Fruit fly (Drosophila melanogaster): ENCODE measurements around the gene RpS4.
A peak's percentile ranks its signal among the peaks of the same experiment; 100 is the strongest.

The RpS4 gene

DNA sequence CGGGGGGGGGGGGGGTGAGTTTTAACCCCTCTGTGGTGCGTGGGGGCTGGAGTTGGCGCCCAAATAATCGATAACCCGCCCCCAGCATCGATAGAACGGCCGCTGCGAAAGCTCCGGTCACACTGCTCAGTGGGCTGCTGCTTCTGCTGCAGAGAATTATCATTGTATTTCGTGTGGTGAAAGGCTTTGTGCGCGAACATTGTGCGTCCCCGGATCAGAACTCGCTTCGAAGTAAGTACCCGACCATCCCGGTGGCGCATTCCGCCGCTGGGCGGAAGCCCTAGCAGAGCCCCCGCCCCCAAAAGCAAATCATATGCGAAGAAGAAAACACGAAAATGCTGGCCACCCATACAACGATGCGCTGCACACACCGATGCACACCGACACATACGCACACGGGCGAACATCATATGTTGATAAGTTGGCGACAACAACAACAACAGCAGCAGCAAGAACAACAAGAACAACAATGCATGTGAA, 2.8 kb downstream of the RpS4 start, which contains the start of gene Syx13 (continued):
- TF ChIP-seq ems (GFP tag; optimal IDR thresholded peaks at IDR 0.05): no peak
- peak; percentile 72 for TF ChIP-seq CG16813 (GFP tag; IDR thresholded peaks at IDR 0.05; ENCODE audit: partially characterized antibody)
- TF ChIP-seq CG8944 (GFP tag; optimal IDR thresholded peaks at IDR 0.05): no peak
- TF ChIP-seq Dek (tag; optimal IDR thresholded peaks at IDR 0.05): peak; percentile 3
- TF ChIP-seq twi (tag; optimal IDR thresholded peaks at IDR 0.05): peak; percentile 60
- no peak for TF ChIP-seq CG6813 (GFP tag; optimal IDR thresholded peaks at IDR 0.05)
- peak in 1 of 2 experiments; percentile 1 for TF ChIP-seq Hr78 (GFP tag; optimal IDR thresholded peaks at IDR 0.05)
- no peak for TF ChIP-seq CG17568 (GFP tag; optimal IDR thresholded peaks at IDR 0.05)
- TF ChIP-seq CG30431 (GFP tag; optimal IDR thresholded peaks at IDR 0.05): no peak
- peak; percentile 65 for TF ChIP-seq CG17186 (GFP tag; optimal IDR thresholded peaks at IDR 0.05)
- TF ChIP-seq sima (GFP tag; optimal IDR thresholded peaks at IDR 0.05): no peak
- TF ChIP-seq lilli (GFP tag; optimal IDR thresholded peaks at IDR 0.05): no peak
- TF ChIP-seq CG18599 (GFP tag; optimal IDR thresholded peaks at IDR 0.05): no peak
- no peak for TF ChIP-seq ERR (GFP tag; optimal IDR thresholded peaks at IDR 0.05)
- peak; percentile 84 for TF ChIP-seq Opbp (GFP tag; IDR thresholded peaks at IDR 0.05; ENCODE audit: partially characterized antibody)
- TF ChIP-seq CG8388 (GFP tag; optimal IDR thresholded peaks at IDR 0.05): no peak
- TF ChIP-seq CG31441 (GFP tag; IDR thresholded peaks at IDR 0.05): no peak
- TF ChIP-seq CG10267 (tag; optimal IDR thresholded peaks at IDR 0.05): peak; percentile 41
- TF ChIP-seq bab2 (GFP tag; optimal IDR thresholded peaks at IDR 0.05): no peak
- no peak for TF ChIP-seq CG13296 (GFP tag; optimal IDR thresholded peaks at IDR 0.05)
- TF ChIP-seq Hmr (GFP tag; optimal IDR thresholded peaks at IDR 0.05): peak; percentile 47
- TF ChIP-seq CG14050 (GFP tag; IDR thresholded peaks at IDR 0.05): no peak
- no peak for TF ChIP-seq zf30C (GFP tag; optimal IDR thresholded peaks at IDR 0.05)
- no peak for TF ChIP-seq wor (GFP tag; IDR thresholded peaks at IDR 0.05)

dm6 chr3L:13046758-13047157, 5.2 kb downstream of the RpS4 start, which contains the start of gene CG11279:
Gene CG11279, plus strand, starts transcription at chr3L:13046977.
- peak; percentile 54; the same call in 2 of the 3 replicates for TF ChIP-seq Doc3 (GFP tag; IDR thresholded peaks at IDR 0.05; ENCODE audit: partially characterized antibody)
- TF ChIP-seq Atf3 (GFP tag; optimal IDR thresholded peaks at IDR 0.05): no peak
- peak; percentile 6 for TF ChIP-seq grau (tag; optimal IDR thresholded peaks at IDR 0.05)
- TF ChIP-seq CG10979 (tag; optimal IDR thresholded peaks at IDR 0.05): no peak
- peak; percentile 89 for TF ChIP-seq CG13287 (GFP tag; IDR thresholded peaks at IDR 0.05; ENCODE audit: partially characterized antibody)
- TF ChIP-seq CG15514 (GFP tag; optimal IDR thresholded peaks at IDR 0.05): peak; percentile 45
- peak; percentile 58 for TF ChIP-seq CG3847 (GFP tag; IDR thresholded peaks at IDR 0.05)
- TF ChIP-seq YL-1 (GFP tag; optimal IDR thresholded peaks at IDR 0.05): peak; percentile 67
- TF ChIP-seq jing (GFP tag; optimal IDR thresholded peaks at IDR 0.05): no peak
- TF ChIP-seq CG34224 (GFP tag; IDR thresholded peaks at IDR 0.05; ENCODE audit: partially characterized antibody): peak; percentile 85
- TF ChIP-seq Max (GFP tag; optimal IDR thresholded peaks at IDR 0.05): peak; percentile 46
- TF ChIP-seq Ptx1 (GFP tag; IDR thresholded peaks at IDR 0.05): no peak
- TF ChIP-seq unc-4 (GFP tag; IDR thresholded peaks at IDR 0.05; ENCODE audit: partially characterized antibody): peak; percentile 68
- TF ChIP-seq CG42726 (GFP tag; IDR thresholded peaks at IDR 0.05; ENCODE audit: partially characterized antibody): peak; percentile 39; the same call in 1 of the 2 replicates
- no peak for TF ChIP-seq GATAe (GFP tag; conservative IDR thresholded peaks at IDR 0.05)
- no peak for TF ChIP-seq D19B (GFP tag; optimal IDR thresholded peaks at IDR 0.05)
- no peak for TF ChIP-seq sd (tag; optimal IDR thresholded peaks at IDR 0.05)
- TF ChIP-seq dati (GFP tag; IDR thresholded peaks at IDR 0.05): no peak
- TF ChIP-seq onecut (GFP tag; IDR thresholded peaks at IDR 0.05): peak; percentile 24; the same call in 1 of the 2 replicates
- TF ChIP-seq CG13894 (tag; optimal IDR thresholded peaks at IDR 0.05): no peak
- peak; percentile 74 for TF ChIP-seq CG2116 (GFP tag; optimal IDR thresholded peaks at IDR 0.05)
- TF ChIP-seq CG15269 (tag; optimal IDR thresholded peaks at IDR 0.05): peak; percentile 16
- TF ChIP-seq row (GFP tag; IDR thresholded peaks at IDR 0.05): no peak; the same call in 2 of the 3 replicates
- no peak for TF ChIP-seq crp (GFP tag; optimal IDR thresholded peaks at IDR 0.05)
- TF ChIP-seq CG3726 (GFP tag; IDR thresholded peaks at IDR 0.05): no peak
